Worm (Caenorhabditis elegans) whole organism, late embryonic: ENCODE results near the gene nhr-16.

Source experiments
- C08G9.2 ChIP-seq: sonication (generic microtip); optimal IDR thresholded peaks from 2 replicates; lab custom pipeline; 2016; ENCODE audit warnings: mild to moderate bottlenecking, missing genetic modification characterization, moderate library complexity, missing compliant biosample characterization
- F13H6.1 ChIP-seq: sonication (generic microtip); optimal IDR thresholded peaks from 2 replicates; lab custom pipeline; 2016; ENCODE audit warnings: missing genetic modification characterization, missing compliant biosample characterization
- K09A11.1 ChIP-seq: sonication (generic microtip); optimal IDR thresholded peaks from 2 replicates; lab custom pipeline; 2017; ENCODE audit warnings: antibody characterized with exemption, mild to moderate bottlenecking, missing genetic modification characterization, missing compliant biosample characterization; ENCODE audit not compliant: insufficient read depth
- T23F11.4 ChIP-seq: fragments of 200-800 bp; sonication (Bioruptor generic); optimal IDR thresholded peaks from 2 replicates; lab custom pipeline; 2018; ENCODE audit warnings: mild to moderate bottlenecking, missing genetic modification characterization, missing compliant biosample characterization
- Y22D7AL.16 ChIP-seq: sonication (generic microtip); optimal IDR thresholded peaks from 2 replicates; lab custom pipeline; 2016; ENCODE audit warnings: missing genetic modification characterization, missing compliant biosample characterization
- ceh-14 ChIP-seq: sonication (generic microtip); optimal IDR thresholded peaks from 2 replicates; lab custom pipeline; 2016; ENCODE audit warnings: missing genotype, missing genetic modification characterization, missing compliant biosample characterization
- ceh-18 ChIP-seq: sonication (generic microtip); optimal IDR thresholded peaks from 2 replicates; lab custom pipeline; 2016; ENCODE audit warnings: missing genetic modification characterization, missing compliant biosample characterization
- ceh-19 ChIP-seq: fragments of 200-800 bp; sonication (Bioruptor generic); optimal IDR thresholded peaks from 2 replicates; lab custom pipeline; 2018; ENCODE audit warnings: mild to moderate bottlenecking, missing genetic modification characterization, missing compliant biosample characterization
- ceh-24 ChIP-seq: sonication (generic microtip); optimal IDR thresholded peaks from 2 replicates; lab custom pipeline; 2016; ENCODE audit warnings: mild to moderate bottlenecking, missing genetic modification characterization, missing compliant biosample characterization
- ceh-31 ChIP-seq: sonication (generic microtip); optimal IDR thresholded peaks from 2 replicates; lab custom pipeline; 2016; ENCODE audit warnings: missing genetic modification characterization, missing compliant biosample characterization
- ceh-48 ChIP-seq: sonication (generic microtip); optimal IDR thresholded peaks from 2 replicates; lab custom pipeline; 2016; ENCODE audit warnings: missing genetic modification characterization, inconsistent platforms, missing compliant biosample characterization
- ceh-6 ChIP-seq: fragments of 200-800 bp; sonication (Bioruptor generic); optimal IDR thresholded peaks from 2 replicates; lab custom pipeline; 2018; ENCODE audit warnings: mild to moderate bottlenecking, missing genetic modification characterization, missing compliant biosample characterization
- ceh-9 ChIP-seq: sonication (generic microtip); optimal IDR thresholded peaks from 2 replicates; lab custom pipeline; 2016; ENCODE audit warnings: mild to moderate bottlenecking, missing genetic modification characterization, inconsistent platforms, missing compliant biosample characterization
- che-1 ChIP-seq: sonication (generic microtip); optimal IDR thresholded peaks from 2 replicates; lab custom pipeline; 2016; ENCODE audit warnings: mild to moderate bottlenecking, missing genetic modification characterization, missing compliant biosample characterization
- elt-2 ChIP-seq: sonication (generic microtip); optimal IDR thresholded peaks from 2 replicates; lab custom pipeline; 2016; ENCODE audit warnings: missing genetic modification reagents, missing genetic modification characterization, missing compliant biosample characterization
- eyg-1 ChIP-seq: sonication (generic microtip); optimal IDR thresholded peaks from 2 replicates; lab custom pipeline; 2016; ENCODE audit warnings: missing genotype, missing genetic modification characterization, missing compliant biosample characterization
- fkh-10 ChIP-seq: fragments of 150-350 bp; optimal IDR thresholded peaks from 2 replicates; lab custom pipeline; 2014; ENCODE audit warnings: missing biosample characterization, missing genetic modification reagents, missing genetic modification characterization
- hlh-13 ChIP-seq: fragments of 200-800 bp; sonication (Bioruptor generic); optimal IDR thresholded peaks from 2 replicates; lab custom pipeline; 2018; ENCODE audit warnings: mild to moderate bottlenecking, missing genetic modification characterization, missing compliant biosample characterization
- hlh-15 ChIP-seq: sonication (generic microtip); optimal IDR thresholded peaks from 2 replicates; lab custom pipeline; 2016; ENCODE audit warnings: missing genetic modification characterization, missing compliant biosample characterization
- hlh-30 ChIP-seq: sonication (generic microtip); optimal IDR thresholded peaks from 2 replicates; lab custom pipeline; 2017; ENCODE audit warnings: antibody characterized with exemption, missing genetic modification characterization, missing compliant biosample characterization; ENCODE audit not compliant: insufficient read depth
- hlh-6 ChIP-seq: sonication (generic microtip); optimal IDR thresholded peaks from 2 replicates; lab custom pipeline; 2016; ENCODE audit warnings: missing genotype, missing genetic modification characterization, missing compliant biosample characterization
- lim-6 ChIP-seq: sonication (generic microtip); optimal IDR thresholded peaks from 2 replicates; lab custom pipeline; 2016; ENCODE audit warnings: missing genetic modification characterization, missing compliant biosample characterization
- mec-3 ChIP-seq: sonication (generic microtip); optimal IDR thresholded peaks from 2 replicates; lab custom pipeline; 2016; ENCODE audit warnings: borderline replicate concordance, missing genetic modification characterization, missing compliant biosample characterization
- nfya-1 ChIP-seq: sonication (generic microtip); optimal IDR thresholded peaks from 2 replicates; lab custom pipeline; 2017; ENCODE audit warnings: missing genetic modification characterization, mild to moderate bottlenecking, missing compliant biosample characterization, antibody characterized with exemption, moderate library complexity
- npax-4 ChIP-seq: sonication (generic microtip); optimal IDR thresholded peaks from 2 replicates; lab custom pipeline; 2016; ENCODE audit warnings: missing genetic modification characterization, missing compliant biosample characterization
- pag-3 ChIP-seq: sonication (generic microtip); optimal IDR thresholded peaks from 2 replicates; lab custom pipeline; 2016; ENCODE audit warnings: missing compliant biosample characterization, missing genetic modification characterization, borderline replicate concordance
- pat-9 ChIP-seq: fragments of 200-800 bp; sonication (Bioruptor generic); optimal IDR thresholded peaks from 2 replicates; lab custom pipeline; 2018; ENCODE audit warnings: mild to moderate bottlenecking, missing genetic modification characterization, moderate library complexity, missing compliant biosample characterization
- pha-4 ChIP-seq: fragments of 150-350 bp; optimal IDR thresholded peaks from 2 replicates; lab custom pipeline; 2018; ENCODE audit warnings: missing biosample characterization, missing genetic modification reagents, missing genetic modification characterization
- pros-1 ChIP-seq: fragments of 150-350 bp; optimal IDR thresholded peaks from 2 replicates; lab custom pipeline; 2014; ENCODE audit warnings: missing biosample characterization, missing genetic modification reagents, missing genetic modification characterization
- ref-2 ChIP-seq: sonication (generic microtip); optimal IDR thresholded peaks from 2 replicates; lab custom pipeline; 2016; ENCODE audit warnings: missing genetic modification characterization, missing compliant biosample characterization
- rnt-1 ChIP-seq: sonication (generic microtip); optimal IDR thresholded peaks from 2 replicates; lab custom pipeline; 2016; ENCODE audit warnings: missing genetic modification characterization, missing compliant biosample characterization
- sox-4 ChIP-seq: sonication (generic microtip); optimal IDR thresholded peaks from 2 replicates; lab custom pipeline; 2017; ENCODE audit warnings: mild to moderate bottlenecking, missing genetic modification characterization, inconsistent platforms, missing compliant biosample characterization
- tbx-7 ChIP-seq: sonication (generic microtip); optimal IDR thresholded peaks from 2 replicates; lab custom pipeline; 2016; ENCODE audit warnings: missing genotype, missing genetic modification characterization, missing compliant biosample characterization
- unc-3 ChIP-seq, 2 experiments: fragments of 200-800 bp in 1 of 2; sonication (Bioruptor generic) in 1 of 2; sonication (generic microtip) in 1 of 2; conservative IDR thresholded peaks in 1 of 2; optimal IDR thresholded peaks in 1 of 2; 2 replicates each; pipeline versions ENCODE4 v1.3.6 to Lab custom; 2016 to 2022; ENCODE audit warnings: missing compliant biosample characterization in 2 of 2, missing genetic modification characterization in 2 of 2, missing genetic modification reagents in 1 of 2
- unc-55 ChIP-seq: sonication (generic microtip); optimal IDR thresholded peaks from 2 replicates; lab custom pipeline; 2017; ENCODE audit warnings: missing biosample characterization, missing genetic modification reagents, missing genetic modification characterization
- unc-86 ChIP-seq: sonication (generic microtip); optimal IDR thresholded peaks from 2 replicates; lab custom pipeline; 2016; ENCODE audit warnings: missing genetic modification characterization, missing compliant biosample characterization
- zip-5 ChIP-seq: sonication (generic microtip); optimal IDR thresholded peaks from 2 replicates; lab custom pipeline; 2016; ENCODE audit warnings: missing genetic modification characterization, missing compliant biosample characterization

nhr-16 gene

ce11 chrII:4433146-4433545 is 5.5 kb upstream of the nhr-16 start, which contains the start of gene nhr-109:
Gene nhr-109 (plus strand): TSS chrII:4433367.
- TF ChIP-seq npax-4 (no peak), ceh-18 (tag; lab: Kevin White, UChicago) (no peak), hlh-30 (tag; lab: Kevin White, UChicago) (no peak), pros-1 (no peak), ref-2 (tag; lab: Kevin White, UChicago) (no peak)

- TF ChIP-seq tbx-7 (tag; lab: Kevin White, UChicago) (no peak), sox-4 (no peak), zip-5 (tag; lab: Kevin White, UChicago) (no peak), ref-2 (tag; lab: Kevin White, UChicago) (no peak), ceh-31 (tag; lab: Kevin White, UChicago) (no peak), C08G9.2 (no peak), Y22D7AL.16 (tag; lab: Kevin White, UChicago) (no peak), hlh-30 (tag; lab: Kevin White, UChicago) (no peak), pag-3 (no peak), ceh-48 (no peak), pat-9 (tag; lab: Kevin White, UChicago) (no peak), ceh-14 (tag; lab: Kevin White, UChicago) (no peak), F13H6.1 (tag; lab: Kevin White, UChicago) (no peak), unc-55 (GFP tag; lab: Kevin White, UChicago) (no peak), fkh-10 (GFP tag; lab: Kevin White, UChicago) (no peak), hlh-6 (no peak), T23F11.4 (GFP tag; lab: Kevin White, UChicago) (no peak), mec-3 (no peak), che-1 (tag; lab: Kevin White, UChicago) (no peak)
Observed at ce11 chrII:4434278-4434677, 4.3 kb upstream of the nhr-16 start.

DNA sequence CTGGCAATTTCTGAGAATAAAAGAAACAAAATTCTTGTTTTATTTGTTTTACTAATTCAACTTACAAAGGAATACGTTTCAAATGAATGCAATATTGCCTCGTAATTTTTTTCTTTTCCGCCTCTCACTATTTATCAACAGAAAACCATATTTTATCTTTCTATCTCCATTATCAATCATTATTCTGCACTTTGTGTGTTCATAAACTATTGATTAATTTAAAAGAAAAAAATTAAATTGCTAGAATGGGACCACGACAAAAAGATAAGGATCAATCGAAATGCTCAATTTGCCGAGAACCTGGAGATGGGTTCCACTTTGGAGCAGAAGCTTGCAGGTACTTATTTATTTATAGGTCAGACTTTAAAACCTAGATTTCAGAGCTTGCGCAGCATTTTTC is 3.5 kb upstream of the nhr-16 start, which contains the start of gene nhr-273:
nhr-273 (plus strand) TSS at position 167 of the 400 bp plus-strand sequence.
- TF ChIP-seq ceh-9 (tag; lab: Kevin White, UChicago) = no peak
- TF ChIP-seq fkh-10 (GFP tag; lab: Kevin White, UChicago) = no peak
- TF ChIP-seq hlh-13 (GFP tag; lab: Kevin White, UChicago) = no peak
- TF ChIP-seq lim-6 (tag; lab: Kevin White, UChicago) = no peak
- peak; percentile 34 for TF ChIP-seq elt-2 (tag; lab: Kevin White, UChicago)
- TF ChIP-seq sox-4 = no peak
- TF ChIP-seq hlh-15 (tag; lab: Kevin White, UChicago) = no peak
- TF ChIP-seq eyg-1 (tag; lab: Kevin White, UChicago) = no peak

- TF ChIP-seq rnt-1 (tag; lab: Kevin White, UChicago) (no peak), ceh-19 (no peak), nfya-1 (tag; lab: Kevin White, UChicago) (peak; percentile 81)
- TF ChIP-seq, all 69 proteins: peak for 1
Observed at ce11 chrII:4441278-4441677, 2.7 kb downstream of the nhr-16 start.

DNA sequence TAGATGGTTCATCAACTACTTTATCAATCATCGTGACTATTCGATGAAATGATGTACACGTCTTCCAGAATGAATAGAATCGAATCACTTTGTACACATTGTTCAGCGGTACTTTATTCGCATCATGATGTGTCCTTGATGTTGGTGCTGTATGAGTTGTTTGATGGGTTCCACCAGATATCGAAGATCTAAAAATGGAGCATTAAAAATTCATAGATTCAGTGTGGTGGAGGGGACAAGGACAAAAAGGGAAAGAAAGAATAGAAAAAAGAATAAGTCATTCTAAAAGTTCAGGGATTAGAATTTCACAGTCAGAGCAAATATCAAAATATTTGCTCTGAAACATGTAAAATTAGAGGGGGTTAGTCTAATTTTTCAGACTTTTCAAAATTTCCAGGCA is 6.2 kb downstream of the nhr-16 start:
- TF ChIP-seq K09A11.1 (tag; lab: Kevin White, UChicago) (no peak), lim-6 (tag; lab: Kevin White, UChicago) (no peak), T23F11.4 (GFP tag; lab: Kevin White, UChicago) (no peak), pha-4 (tag; lab: Kevin White, UChicago) (no peak), ceh-24 (no peak), pat-9 (tag; lab: Kevin White, UChicago) (no peak), ceh-48 (no peak), che-1 (tag; lab: Kevin White, UChicago) (no peak), unc-86 (no peak), fkh-10 (GFP tag; lab: Kevin White, UChicago) (no peak), ceh-6 (GFP tag; lab: Kevin White, UChicago) (no peak), hlh-6 (no peak), unc-3 (GFP tag; conservative IDR thresholded peaks at IDR 0.05; lab: Robert Waterston, UW) (no peak), unc-3 (tag; optimal IDR thresholded peaks at IDR 0.05; lab: Kevin White, UChicago) (no peak), eyg-1 (tag; lab: Kevin White, UChicago) (no peak)
- TF ChIP-seq, all 69 proteins: peak for 0
